Worm (Caenorhabditis elegans) whole organism, late embryonic: Measurements from ENCODE around the gene C08G5.6.

Experiments
- C08G9.2 ChIP-seq: sonication (generic microtip); optimal IDR thresholded peaks from 2 replicates; lab custom pipeline; 2016; ENCODE audit warnings: mild to moderate bottlenecking, missing genetic modification characterization, moderate library complexity, missing compliant biosample characterization
- C38D4.7 ChIP-seq: fragments of 200-800 bp; sonication (Bioruptor generic); optimal IDR thresholded peaks from 2 replicates; lab custom pipeline; 2018; ENCODE audit warnings: mild to moderate bottlenecking, missing genetic modification characterization, moderate library complexity, missing compliant biosample characterization
- F13H6.1 ChIP-seq: sonication (generic microtip); optimal IDR thresholded peaks from 2 replicates; lab custom pipeline; 2016; ENCODE audit warnings: missing genetic modification characterization, missing compliant biosample characterization
- K09A11.1 ChIP-seq: sonication (generic microtip); optimal IDR thresholded peaks from 2 replicates; lab custom pipeline; 2017; ENCODE audit warnings: antibody characterized with exemption, mild to moderate bottlenecking, missing genetic modification characterization, missing compliant biosample characterization; ENCODE audit not compliant: insufficient read depth
- Y22D7AL.16 ChIP-seq: sonication (generic microtip); optimal IDR thresholded peaks from 2 replicates; lab custom pipeline; 2016; ENCODE audit warnings: missing genetic modification characterization, missing compliant biosample characterization
- ahr-1 ChIP-seq: sonication (generic microtip); optimal IDR thresholded peaks from 2 replicates; lab custom pipeline; 2016; ENCODE audit warnings: missing genetic modification characterization, missing compliant biosample characterization
- ama-1 ChIP-seq: fragments of 150-350 bp; optimal IDR thresholded peaks from 2 replicates; lab custom pipeline; 2014
- ceh-14 ChIP-seq: sonication (generic microtip); optimal IDR thresholded peaks from 2 replicates; lab custom pipeline; 2016; ENCODE audit warnings: missing genotype, missing genetic modification characterization, missing compliant biosample characterization
- ceh-19 ChIP-seq: fragments of 200-800 bp; sonication (Bioruptor generic); optimal IDR thresholded peaks from 2 replicates; lab custom pipeline; 2018; ENCODE audit warnings: mild to moderate bottlenecking, missing genetic modification characterization, missing compliant biosample characterization
- ceh-22 ChIP-seq: sonication (generic microtip); optimal IDR thresholded peaks from 2 replicates; lab custom pipeline; 2017; ENCODE audit warnings: missing biosample characterization, missing genetic modification characterization
- ceh-24 ChIP-seq: sonication (generic microtip); optimal IDR thresholded peaks from 2 replicates; lab custom pipeline; 2016; ENCODE audit warnings: mild to moderate bottlenecking, missing genetic modification characterization, missing compliant biosample characterization
- ceh-34 ChIP-seq: sonication (generic microtip); optimal IDR thresholded peaks from 2 replicates; lab custom pipeline; 2016; ENCODE audit warnings: mild to moderate bottlenecking, missing genetic modification characterization, missing compliant biosample characterization
- ceh-6 ChIP-seq: fragments of 200-800 bp; sonication (Bioruptor generic); optimal IDR thresholded peaks from 2 replicates; lab custom pipeline; 2018; ENCODE audit warnings: mild to moderate bottlenecking, missing genetic modification characterization, missing compliant biosample characterization
- dmd-4 ChIP-seq: sonication (generic microtip); optimal IDR thresholded peaks from 2 replicates; lab custom pipeline; 2016; ENCODE audit warnings: borderline replicate concordance, missing genetic modification characterization, missing compliant biosample characterization
- dve-1 ChIP-seq: sonication (generic microtip); optimal IDR thresholded peaks from 2 replicates; lab custom pipeline; 2017; ENCODE audit warnings: antibody characterized with exemption, mild to moderate bottlenecking, missing genetic modification characterization, missing compliant biosample characterization
- elt-4 ChIP-seq: sonication (generic microtip); optimal IDR thresholded peaks from 2 replicates; lab custom pipeline; 2016; ENCODE audit warnings: missing genetic modification characterization, missing compliant biosample characterization
- eyg-1 ChIP-seq: sonication (generic microtip); optimal IDR thresholded peaks from 2 replicates; lab custom pipeline; 2016; ENCODE audit warnings: missing genotype, missing genetic modification characterization, missing compliant biosample characterization
- fax-1 ChIP-seq: sonication (generic microtip); optimal IDR thresholded peaks from 2 replicates; lab custom pipeline; 2016; ENCODE audit warnings: missing genotype, missing genetic modification characterization, missing compliant biosample characterization
- fkh-10 ChIP-seq: fragments of 150-350 bp; optimal IDR thresholded peaks from 2 replicates; lab custom pipeline; 2014; ENCODE audit warnings: missing biosample characterization, missing genetic modification reagents, missing genetic modification characterization
- fkh-6 ChIP-seq: sonication (generic microtip); optimal IDR thresholded peaks from 2 replicates; lab custom pipeline; 2016; ENCODE audit warnings: missing genetic modification characterization, missing compliant biosample characterization
- hlh-13 ChIP-seq: fragments of 200-800 bp; sonication (Bioruptor generic); optimal IDR thresholded peaks from 2 replicates; lab custom pipeline; 2018; ENCODE audit warnings: mild to moderate bottlenecking, missing genetic modification characterization, missing compliant biosample characterization
- hlh-30 ChIP-seq: sonication (generic microtip); optimal IDR thresholded peaks from 2 replicates; lab custom pipeline; 2017; ENCODE audit warnings: antibody characterized with exemption, missing genetic modification characterization, missing compliant biosample characterization; ENCODE audit not compliant: insufficient read depth
- hlh-6 ChIP-seq: sonication (generic microtip); optimal IDR thresholded peaks from 2 replicates; lab custom pipeline; 2016; ENCODE audit warnings: missing genotype, missing genetic modification characterization, missing compliant biosample characterization
- hlh-8 ChIP-seq: sonication (generic microtip); optimal IDR thresholded peaks from 2 replicates; lab custom pipeline; 2016; ENCODE audit warnings: missing genotype, missing genetic modification characterization, missing compliant biosample characterization
- lin-11 ChIP-seq: fragments of 200-800 bp; sonication (Bioruptor generic); optimal IDR thresholded peaks from 2 replicates; lab custom pipeline; 2018; ENCODE audit warnings: mild to moderate bottlenecking, missing genetic modification characterization, missing compliant biosample characterization
- madf-2 ChIP-seq: sonication (generic microtip); optimal IDR thresholded peaks from 2 replicates; lab custom pipeline; 2017; ENCODE audit warnings: missing genetic modification characterization, missing compliant biosample characterization
- nfya-1 ChIP-seq: sonication (generic microtip); optimal IDR thresholded peaks from 2 replicates; lab custom pipeline; 2017; ENCODE audit warnings: missing genetic modification characterization, mild to moderate bottlenecking, missing compliant biosample characterization, antibody characterized with exemption, moderate library complexity
- nhr-232 ChIP-seq: sonication (generic microtip); optimal IDR thresholded peaks from 2 replicates; lab custom pipeline; 2016; ENCODE audit warnings: missing genetic modification characterization, missing compliant biosample characterization
- pat-9 ChIP-seq: fragments of 200-800 bp; sonication (Bioruptor generic); optimal IDR thresholded peaks from 2 replicates; lab custom pipeline; 2018; ENCODE audit warnings: mild to moderate bottlenecking, missing genetic modification characterization, moderate library complexity, missing compliant biosample characterization
- pha-2 ChIP-seq: sonication (generic microtip); optimal IDR thresholded peaks from 2 replicates; lab custom pipeline; 2017; ENCODE audit warnings: mild to moderate bottlenecking, missing genetic modification characterization, missing compliant biosample characterization
- pqm-1 ChIP-seq: sonication (generic microtip); optimal IDR thresholded peaks from 2 replicates; lab custom pipeline; 2016; ENCODE audit warnings: missing genetic modification characterization, missing compliant biosample characterization
- sox-4 ChIP-seq: sonication (generic microtip); optimal IDR thresholded peaks from 2 replicates; lab custom pipeline; 2017; ENCODE audit warnings: mild to moderate bottlenecking, missing genetic modification characterization, inconsistent platforms, missing compliant biosample characterization
- syd-9 ChIP-seq: sonication (generic microtip); optimal IDR thresholded peaks from 2 replicates; lab custom pipeline; 2016; ENCODE audit warnings: mild to moderate bottlenecking, missing genetic modification characterization, moderate library complexity, missing compliant biosample characterization
- tbx-7 ChIP-seq: sonication (generic microtip); optimal IDR thresholded peaks from 2 replicates; lab custom pipeline; 2016; ENCODE audit warnings: missing genotype, missing genetic modification characterization, missing compliant biosample characterization
- ttx-3 ChIP-seq: sonication (generic microtip); optimal IDR thresholded peaks from 2 replicates; lab custom pipeline; 2016; ENCODE audit warnings: missing genetic modification reagents, missing genetic modification characterization, missing compliant biosample characterization
- unc-55 ChIP-seq: sonication (generic microtip); optimal IDR thresholded peaks from 2 replicates; lab custom pipeline; 2017; ENCODE audit warnings: missing biosample characterization, missing genetic modification reagents, missing genetic modification characterization
- unc-86 ChIP-seq: sonication (generic microtip); optimal IDR thresholded peaks from 2 replicates; lab custom pipeline; 2016; ENCODE audit warnings: missing genetic modification characterization, missing compliant biosample characterization
- zip-5 ChIP-seq: sonication (generic microtip); optimal IDR thresholded peaks from 2 replicates; lab custom pipeline; 2016; ENCODE audit warnings: missing genetic modification characterization, missing compliant biosample characterization

Gene C08G5.6

DNA sequence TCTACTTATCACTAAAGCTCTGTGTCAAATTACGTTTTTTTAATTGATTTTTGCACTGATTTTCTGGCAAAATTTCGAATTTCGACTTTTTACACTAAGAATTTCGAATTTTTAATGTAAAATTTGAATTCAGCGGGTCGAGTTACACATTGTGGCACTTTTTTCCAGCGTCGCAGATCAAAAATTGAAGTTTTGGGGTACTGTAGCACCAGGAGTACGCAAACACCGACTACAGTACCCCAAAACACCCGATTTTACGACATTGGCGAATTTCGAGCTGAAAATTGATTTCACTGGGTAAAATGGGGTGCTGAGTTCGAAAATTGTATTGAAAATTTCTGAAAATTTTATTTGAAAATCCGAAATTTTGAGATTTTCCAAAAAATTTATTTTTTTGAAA is 38.0 kb upstream of the C08G5.6 start:
- no peak for TF ChIP-seq unc-86 (tag; lab: Kevin White, UChicago)
- TF ChIP-seq hlh-6 (tag; lab: Kevin White, UChicago): no peak
- TF ChIP-seq fkh-10 (GFP tag; lab: Kevin White, UChicago): no peak
- TF ChIP-seq ahr-1: no peak
- no peak for TF ChIP-seq ceh-34
- TF ChIP-seq eyg-1 (tag; lab: Kevin White, UChicago): no peak
- no peak for TF ChIP-seq pqm-1
- no peak for TF ChIP-seq unc-55
- no peak for TF ChIP-seq C38D4.7 (GFP tag; lab: Kevin White, UChicago)
- TF ChIP-seq C08G9.2 (tag; lab: Kevin White, UChicago): no peak
- TF ChIP-seq ttx-3 (tag; lab: Kevin White, UChicago): no peak
- TF ChIP-seq hlh-8 (tag; lab: Kevin White, UChicago): no peak
- no peak for TF ChIP-seq lin-11
- TF ChIP-seq dve-1: no peak
- TF ChIP-seq zip-5 (tag; lab: Kevin White, UChicago): no peak

DNA sequence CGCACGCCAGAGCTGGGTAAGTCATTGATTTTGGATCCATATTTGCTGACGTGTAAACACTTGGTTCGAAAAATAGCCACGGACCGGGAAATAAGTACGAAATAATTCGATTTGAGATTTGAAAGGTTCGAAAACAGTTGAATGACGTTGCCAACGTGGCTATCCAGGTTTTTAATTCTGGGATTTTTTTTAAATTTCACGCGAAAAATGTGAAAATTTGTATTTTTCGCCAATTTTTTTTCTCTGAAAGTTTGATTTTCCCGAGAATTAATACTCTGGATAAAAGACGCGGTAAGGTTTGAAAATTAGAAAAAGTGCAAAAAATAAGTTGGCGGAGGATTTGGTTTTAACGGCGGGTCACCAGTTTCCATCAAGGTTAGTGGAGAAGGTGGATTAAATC is 29.5 kb upstream of the C08G5.6 start, which contains the start of gene fbxc-48:
Gene fbxc-48, minus strand, starts transcription at position 101 of the 400 bp plus-strand sequence.
- TF ChIP-seq C38D4.7 (GFP tag; lab: Kevin White, UChicago): no peak
- no peak for TF ChIP-seq F13H6.1 (tag; lab: Kevin White, UChicago)
- TF ChIP-seq ceh-6 (GFP tag; lab: Kevin White, UChicago): no peak
- no peak for TF ChIP-seq Y22D7AL.16 (tag; lab: Kevin White, UChicago)
- TF ChIP-seq K09A11.1: no peak
- TF ChIP-seq ama-1 (lab: Kevin White, UChicago): no peak
- TF ChIP-seq syd-9 (tag; lab: Kevin White, UChicago): no peak
- TF ChIP-seq ceh-24 (tag; lab: Kevin White, UChicago): no peak
- TF ChIP-seq ceh-34: no peak
- TF ChIP-seq zip-5 (tag; lab: Kevin White, UChicago): no peak
- no peak for TF ChIP-seq pat-9 (tag; lab: Kevin White, UChicago)
- no peak for TF ChIP-seq nfya-1 (tag; lab: Kevin White, UChicago)
- no peak for TF ChIP-seq fax-1 (tag; lab: Kevin White, UChicago)

DNA sequence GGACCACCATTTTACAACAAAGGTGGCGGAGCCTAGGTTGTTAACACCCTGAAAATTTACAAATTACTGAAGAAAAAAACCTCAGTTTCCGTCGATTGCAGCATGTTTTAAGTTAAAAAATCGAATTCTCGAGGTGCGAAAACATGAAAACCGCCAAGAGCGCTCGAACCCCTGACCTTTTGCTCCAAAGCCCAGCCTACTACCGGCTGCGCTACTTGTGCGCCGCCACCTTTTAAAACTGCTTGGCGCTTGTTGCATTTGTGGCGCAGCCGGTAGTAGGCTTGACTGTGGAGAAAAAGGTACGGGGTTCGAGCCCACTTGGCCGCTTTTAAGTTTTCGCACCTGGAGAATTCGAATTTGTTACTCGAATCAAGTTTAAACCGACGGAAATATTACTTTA is 20.2 kb upstream of the C08G5.6 start, which contains the start of gene snt-6:
Gene snt-6, minus strand, starts transcription at position 58 of the 400 bp plus-strand sequence.
- TF ChIP-seq ceh-14 (no peak), hlh-13 (GFP tag; lab: Kevin White, UChicago) (no peak), nfya-1 (tag; lab: Kevin White, UChicago) (no peak), ceh-22 (no peak), hlh-30 (no peak)

- TF ChIP-seq hlh-6 (tag; lab: Kevin White, UChicago) (no peak), pha-2 (tag; lab: Kevin White, UChicago) (no peak), nhr-232 (tag; lab: Kevin White, UChicago) (no peak), sox-4 (tag; lab: Kevin White, UChicago) (no peak), ceh-19 (GFP tag; lab: Kevin White, UChicago) (no peak), Y22D7AL.16 (tag; lab: Kevin White, UChicago) (no peak), fkh-6 (tag; lab: Kevin White, UChicago) (no peak), elt-4 (no peak), madf-2 (tag; lab: Kevin White, UChicago) (no peak), lin-11 (no peak), unc-55 (no peak), dmd-4 (tag; lab: Kevin White, UChicago) (no peak), C08G9.2 (tag; lab: Kevin White, UChicago) (no peak), tbx-7 (tag; lab: Kevin White, UChicago) (no peak)
These were observed 18.5 kb upstream of the C08G5.6 start for ce11 chrII:751850-752249.
